Fruit fly (Drosophila melanogaster) whole organism, embryonic: ENCODE measurements around the gene Uggt.

Source experiments
- ATbp ChIP-seq: fragments of 200-800 bp; sonication (Bioruptor generic); optimal IDR thresholded peaks from 2 replicates; lab custom pipeline; 2017; ENCODE audit warnings: missing biosample characterization, mild to moderate bottlenecking, missing genetic modification characterization, missing genetic modification reagents
- Aef1 ChIP-seq: fragments of 200-800 bp; sonication (Bioruptor generic); IDR thresholded peaks from 3 replicates; pipeline ENCODE4 v1.3.6; 2022; ENCODE audit warnings: missing biosample characterization, missing genetic modification characterization
- CG10543 ChIP-seq: fragments of 200-800 bp; sonication (Bioruptor generic); optimal IDR thresholded peaks from 3 replicates; lab custom pipeline; 2017; ENCODE audit warnings: missing biosample characterization, mild to moderate bottlenecking, missing genetic modification characterization, moderate library complexity
- CG10959 ChIP-seq: fragments of 200-800 bp; sonication (Bioruptor generic); IDR thresholded peaks from 2 replicates; pipeline ENCODE4 v1.3.6; 2022; ENCODE audit warnings: missing biosample characterization, missing genetic modification characterization
- CG12155 ChIP-seq: fragments of 200-800 bp; sonication (Bioruptor generic); optimal IDR thresholded peaks from 3 replicates; lab custom pipeline; 2016; ENCODE audit warnings: missing biosample characterization, missing genetic modification characterization
- CG1233 ChIP-seq: fragments of 200-800 bp; sonication (Bioruptor generic); optimal IDR thresholded peaks from 4 replicates; lab custom pipeline; 2018; ENCODE audit warnings: missing biosample characterization, mild to moderate bottlenecking, missing genetic modification characterization
- CG14014 ChIP-seq: fragments of 200-800 bp; sonication (Bioruptor generic); IDR thresholded peaks from 2 replicates; pipeline ENCODE4 v1.3.6; 2022; ENCODE audit warnings: missing biosample characterization, missing genetic modification characterization
- CG1602 ChIP-seq: fragments of 200-800 bp; sonication (Bioruptor generic); optimal IDR thresholded peaks from 3 replicates; lab custom pipeline; 2016; ENCODE audit warnings: missing biosample characterization, missing genetic modification characterization
- CG17186 ChIP-seq: fragments of 200-800 bp; sonication (Bioruptor generic); optimal IDR thresholded peaks from 3 replicates; lab custom pipeline; 2017; ENCODE audit warnings: missing biosample characterization, missing genetic modification reagents, missing genetic modification characterization
- CG17359 ChIP-seq: fragments of 200-800 bp; sonication (Bioruptor generic); optimal IDR thresholded peaks from 3 replicates; lab custom pipeline; 2018; ENCODE audit warnings: missing biosample characterization, mild to moderate bottlenecking, missing genetic modification characterization, moderate library complexity
- CG18619 ChIP-seq: fragments of 200-800 bp; sonication (Bioruptor generic); optimal IDR thresholded peaks from 3 replicates; lab custom pipeline; 2017; ENCODE audit warnings: missing biosample characterization, mild to moderate bottlenecking, missing genetic modification characterization
- CG2202 ChIP-seq: fragments of 200-800 bp; sonication (Bioruptor generic); optimal IDR thresholded peaks from 2 replicates; lab custom pipeline; 2018; ENCODE audit warnings: missing biosample characterization, mild to moderate bottlenecking, missing genetic modification characterization
- CG2875 ChIP-seq: fragments of 200-800 bp; sonication (Bioruptor generic); optimal IDR thresholded peaks from 2 replicates; lab custom pipeline; 2017; ENCODE audit warnings: missing biosample characterization, mild to moderate bottlenecking, missing genetic modification characterization, missing genetic modification reagents
- CG30403 ChIP-seq: fragments of 200-800 bp; sonication (Bioruptor generic); optimal IDR thresholded peaks from 3 replicates; lab custom pipeline; 2016; ENCODE audit warnings: missing biosample characterization, missing genetic modification characterization
- CG34376 ChIP-seq: fragments of 200-800 bp; sonication (Bioruptor generic); optimal IDR thresholded peaks from 2 replicates; lab custom pipeline; 2018; ENCODE audit warnings: missing biosample characterization, mild to moderate bottlenecking, missing genetic modification characterization
- CG6175 ChIP-seq: fragments of 200-800 bp; sonication (Bioruptor generic); IDR thresholded peaks from 3 replicates; pipeline ENCODE4 v1.3.6; 2022; ENCODE audit warnings: missing biosample characterization, missing genetic modification characterization
- CG7372 ChIP-seq: fragments of 200-800 bp; sonication (Bioruptor generic); IDR thresholded peaks from 2 replicates; pipeline ENCODE4 v1.3.6; 2022; ENCODE audit warnings: missing biosample characterization, missing genetic modification characterization
- CG9437 ChIP-seq: fragments of 200-800 bp; sonication (Bioruptor generic); optimal IDR thresholded peaks from 2 replicates; lab custom pipeline; 2018; ENCODE audit warnings: missing biosample characterization, mild to moderate bottlenecking, missing genetic modification characterization
- D19A ChIP-seq: fragments of 200-800 bp; optimal IDR thresholded peaks from 3 replicates; lab custom pipeline; 2019; ENCODE audit warnings: missing biosample characterization, mild to moderate bottlenecking, missing genetic modification characterization, moderate library complexity
- Dbx ChIP-seq: fragments of 200-800 bp; sonication (Bioruptor generic); IDR thresholded peaks from 3 replicates; pipeline ENCODE4 v1.3.6; 2022; ENCODE audit warnings: missing biosample characterization, missing genetic modification characterization
- ERR ChIP-seq: fragments of 200-800 bp; sonication (Bioruptor generic); optimal IDR thresholded peaks from 2 replicates; lab custom pipeline; 2016; ENCODE audit warnings: missing biosample characterization, missing genetic modification characterization
- Elba2 ChIP-seq: fragments of 200-800 bp; sonication (Bioruptor generic); optimal IDR thresholded peaks from 3 replicates; lab custom pipeline; 2016; ENCODE audit warnings: missing biosample characterization, missing genetic modification characterization
- Fer1 ChIP-seq: fragments of 200-800 bp; sonication (Bioruptor generic); optimal IDR thresholded peaks from 2 replicates; lab custom pipeline; 2017; ENCODE audit warnings: missing biosample characterization, mild to moderate bottlenecking, missing genetic modification characterization
- Hmr ChIP-seq: fragments of 200-800 bp; sonication (Bioruptor generic); optimal IDR thresholded peaks from 3 replicates; lab custom pipeline; 2017; ENCODE audit warnings: mild to moderate bottlenecking, missing biosample characterization, missing genetic modification reagents, missing genetic modification characterization
- Mrtf ChIP-seq: fragments of 200-800 bp; sonication (Bioruptor generic); IDR thresholded peaks from 3 replicates; pipeline ENCODE4 v1.3.6; 2022; ENCODE audit warnings: missing biosample characterization, missing genetic modification characterization
- NK7.1 ChIP-seq: fragments of 200-800 bp; sonication (Bioruptor generic); optimal IDR thresholded peaks from 3 replicates; lab custom pipeline; 2016; ENCODE audit warnings: missing biosample characterization, missing genetic modification characterization
- Nf-YC ChIP-seq: fragments of 200-800 bp; optimal IDR thresholded peaks from 3 replicates; lab custom pipeline; 2019; ENCODE audit warnings: missing biosample characterization, mild to moderate bottlenecking, missing genetic modification characterization, moderate library complexity
- Opbp ChIP-seq: fragments of 200-800 bp; sonication (Bioruptor generic); IDR thresholded peaks from 3 replicates; pipeline ENCODE4 v1.3.6; 2022; ENCODE audit warnings: missing biosample characterization, missing genetic modification characterization; ENCODE audit not compliant: partially characterized antibody
- Poxn ChIP-seq: fragments of 200-800 bp; sonication (Bioruptor generic); IDR thresholded peaks from 2 replicates; pipeline ENCODE4 v1.3.6; 2022; ENCODE audit warnings: missing biosample characterization, missing genetic modification characterization
- Rfx ChIP-seq: fragments of 200-800 bp; sonication (Bioruptor generic); IDR thresholded peaks from 2 replicates; pipeline ENCODE4 v1.3.6; 2022; ENCODE audit warnings: missing biosample characterization, missing genetic modification characterization
- Scr ChIP-seq: fragments of 200-800 bp; sonication (Bioruptor generic); IDR thresholded peaks from 2 replicates; pipeline ENCODE4 v1.3.6; 2022; ENCODE audit warnings: missing biosample characterization, missing genetic modification characterization; ENCODE audit not compliant: partially characterized antibody
- Sry-β ChIP-seq: fragments of 200-800 bp; sonication (Bioruptor generic); optimal IDR thresholded peaks from 2 replicates; lab custom pipeline; 2018; ENCODE audit warnings: missing biosample characterization, mild to moderate bottlenecking, missing genetic modification characterization, moderate library complexity
- Vsx1 ChIP-seq: fragments of 200-800 bp; sonication (Bioruptor generic); optimal IDR thresholded peaks from 2 replicates; lab custom pipeline; 2017; ENCODE audit warnings: missing biosample characterization, mild to moderate bottlenecking, missing genetic modification characterization, missing genetic modification reagents
- ab ChIP-seq: fragments of 200-800 bp; sonication (Bioruptor generic); optimal IDR thresholded peaks from 2 replicates; lab custom pipeline; 2016; ENCODE audit warnings: missing biosample characterization, missing genetic modification characterization
- btn ChIP-seq: fragments of 200-800 bp; sonication (Bioruptor generic); optimal IDR thresholded peaks from 2 replicates; lab custom pipeline; 2016; ENCODE audit warnings: missing biosample characterization, missing genetic modification characterization
- crc ChIP-seq: fragments of 200-800 bp; sonication (Bioruptor generic); optimal IDR thresholded peaks from 2 replicates; lab custom pipeline; 2016; ENCODE audit warnings: missing biosample characterization, missing genetic modification characterization
- ems ChIP-seq: fragments of 200-800 bp; sonication (Bioruptor generic); optimal IDR thresholded peaks from 3 replicates; lab custom pipeline; 2016; ENCODE audit warnings: missing biosample characterization, missing genetic modification characterization
- esg ChIP-seq: fragments of 200-800 bp; sonication (Bioruptor generic); conservative IDR thresholded peaks from 2 replicates; pipeline ENCODE4 v1.3.6; 2022; ENCODE audit warnings: missing biosample characterization, missing genetic modification characterization
- ftz-f1 ChIP-seq: fragments of 200-800 bp; sonication (Bioruptor generic); optimal IDR thresholded peaks from 2 replicates; lab custom pipeline; 2016; ENCODE audit warnings: missing biosample characterization, missing genetic modification characterization
- gem ChIP-seq: fragments of 200-800 bp; sonication (Bioruptor generic); optimal IDR thresholded peaks from 2 replicates; lab custom pipeline; 2019; ENCODE audit warnings: missing biosample characterization, mild to moderate bottlenecking, missing genetic modification characterization, moderate library complexity
- gro ChIP-seq: fragments of 200-800 bp; sonication (Bioruptor generic); optimal IDR thresholded peaks from 2 replicates; lab custom pipeline; 2016; ENCODE audit warnings: missing biosample characterization, missing genetic modification characterization
- hb ChIP-seq: fragments of 200-800 bp; sonication (Bioruptor generic); IDR thresholded peaks from 3 replicates; pipeline ENCODE4 v1.3.6; 2022; ENCODE audit warnings: missing biosample characterization, missing genetic modification characterization; ENCODE audit not compliant: partially characterized antibody
- insv ChIP-seq, 2 experiments: fragments of 200-800 bp; sonication (Bioruptor generic); optimal IDR thresholded peaks; 3 replicates each; lab custom pipeline; 2016 to 2018; ENCODE audit warnings: missing biosample characterization in 2 of 2, missing genetic modification characterization in 2 of 2
- lilli ChIP-seq: fragments of 200-800 bp; sonication (Bioruptor generic); optimal IDR thresholded peaks from 3 replicates; lab custom pipeline; 2016; ENCODE audit warnings: missing biosample characterization, missing genetic modification characterization
- odd ChIP-seq: fragments of 200-800 bp; sonication (Bioruptor generic); optimal IDR thresholded peaks from 2 replicates; lab custom pipeline; 2017; ENCODE audit warnings: missing biosample characterization, mild to moderate bottlenecking, missing genetic modification characterization
- sr ChIP-seq: fragments of 200-800 bp; sonication (Bioruptor generic); IDR thresholded peaks from 3 replicates; pipeline ENCODE4 v1.3.6; 2022; ENCODE audit warnings: missing biosample characterization, missing genetic modification characterization
- ssp ChIP-seq: fragments of 200-800 bp; sonication (Bioruptor generic); IDR thresholded peaks from 2 replicates; pipeline ENCODE4 v1.3.6; 2022; ENCODE audit warnings: missing biosample characterization, missing genetic modification characterization
- tgo ChIP-seq: fragments of 200-800 bp; sonication (Bioruptor generic); IDR thresholded peaks from 3 replicates; pipeline ENCODE4 v1.3.6; 2022; ENCODE audit warnings: missing biosample characterization, missing genetic modification characterization
- tio ChIP-seq: fragments of 200-800 bp; sonication (Bioruptor generic); optimal IDR thresholded peaks from 2 replicates; lab custom pipeline; 2017; ENCODE audit warnings: missing biosample characterization, missing genetic modification characterization, inconsistent platforms
- twi ChIP-seq: fragments of 200-800 bp; optimal IDR thresholded peaks from 2 replicates; lab custom pipeline; 2019; ENCODE audit warnings: missing biosample characterization, mild to moderate bottlenecking, missing genetic modification characterization, moderate library complexity
- vfl ChIP-seq: fragments of 200-800 bp; sonication (Bioruptor generic); optimal IDR thresholded peaks from 2 replicates; lab custom pipeline; 2016; ENCODE audit warnings: missing biosample characterization, missing genetic modification characterization
- vvl ChIP-seq: fragments of 200-800 bp; sonication (Bioruptor generic); IDR thresholded peaks from 2 replicates; pipeline ENCODE4 v1.3.6; 2022; ENCODE audit warnings: missing biosample characterization, missing genetic modification characterization

Gene Uggt

DNA sequence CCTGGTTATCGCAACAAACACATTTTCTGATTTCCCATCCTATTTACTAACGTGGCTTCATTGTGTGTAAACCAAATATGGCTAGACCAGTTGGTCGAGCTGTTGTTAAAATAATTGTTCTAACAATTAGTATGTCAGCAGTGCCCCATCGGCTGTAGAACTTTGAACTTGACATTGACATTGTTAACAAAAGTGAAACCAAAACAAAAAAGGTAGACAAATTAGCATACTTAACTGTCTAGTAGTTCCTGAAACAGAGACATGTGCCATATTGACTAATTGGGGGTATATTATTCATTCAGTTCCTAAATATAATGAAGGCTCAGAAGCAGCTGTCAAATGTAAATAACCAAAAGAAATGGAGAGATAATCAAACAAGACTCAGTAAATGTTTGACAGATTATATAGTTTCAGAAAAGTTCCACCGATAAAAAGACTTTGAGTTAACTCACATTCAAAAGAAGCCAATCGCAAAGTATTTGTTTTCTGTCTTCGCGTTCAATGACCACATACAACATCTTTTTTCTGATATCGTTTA is 34.8 kb upstream of the Uggt start (continued):
- TF ChIP-seq Opbp (GFP tag; lab: Robert Waterston, UW) (no peak), CG14014 (no peak), Nf-YC (tag; lab: Kevin White, UChicago) (no peak), sr (GFP tag; lab: Robert Waterston, UW) (no peak), gro (no peak), CG17186 (GFP tag; lab: Kevin White, UChicago) (no peak), Poxn (GFP tag; lab: Robert Waterston, UW) (no peak), ems (GFP tag; lab: Kevin White, UChicago) (no peak), D19A (tag; lab: Kevin White, UChicago) (no peak), CG1602 (GFP tag; lab: Kevin White, UChicago) (no peak), gem (peak; percentile 32), lilli (GFP tag; lab: Kevin White, UChicago) (no peak), Vsx1 (GFP tag; lab: Kevin White, UChicago) (peak; percentile 46), CG1233 (peak; percentile 58), vvl (GFP tag; lab: Robert Waterston, UW) (no peak), tio (no peak), insv (GFP tag; optimal IDR thresholded peaks at IDR 0.05; lab: Kevin White, UChicago) (no peak), crc (GFP tag; lab: Kevin White, UChicago) (peak; percentile 26), ssp (GFP tag; lab: Robert Waterston, UW) (no peak), CG9437 (no peak), Aef1 (GFP tag; lab: Robert Waterston, UW) (no peak), btn (GFP tag; lab: Kevin White, UChicago) (no peak), odd (GFP tag; lab: Kevin White, UChicago) (no peak), Hmr (GFP tag; lab: Kevin White, UChicago) (peak; percentile 71), CG6175 (GFP tag; lab: Robert Waterston, UW) (no peak), ERR (GFP tag; lab: Kevin White, UChicago) (peak; percentile 42), NK7.1 (GFP tag; lab: Kevin White, UChicago) (peak; percentile 43), esg (GFP tag; lab: Robert Waterston, UW) (no peak), ab (no peak), ftz-f1 (no peak), tgo (GFP tag; lab: Robert Waterston, UW) (no peak), twi (tag; lab: Kevin White, UChicago) (no peak), CG34376 (GFP tag; lab: Kevin White, UChicago) (peak; percentile 8), CG7372 (GFP tag; lab: Robert Waterston, UW) (no peak), ATbp (GFP tag; lab: Kevin White, UChicago) (peak; percentile 73), Fer1 (GFP tag; lab: Kevin White, UChicago) (no peak), Scr (GFP tag; lab: Robert Waterston, UW) (no peak), vfl (no peak), CG18619 (GFP tag; lab: Kevin White, UChicago) (no peak), Sry-β (no peak), Elba2 (GFP tag; lab: Kevin White, UChicago) (no peak), CG10959 (GFP tag; lab: Robert Waterston, UW) (no peak), Rfx (GFP tag; lab: Robert Waterston, UW) (no peak), Mrtf (GFP tag; lab: Robert Waterston, UW) (no peak), Dbx (no peak), CG12155 (no peak), CG10543 (no peak), CG2875 (GFP tag; lab: Kevin White, UChicago) (peak; percentile 20), hb (no peak), CG17359 (tag; lab: Kevin White, UChicago) (peak; percentile 35), CG30403 (GFP tag; lab: Kevin White, UChicago) (no peak), CG2202 (tag; lab: Kevin White, UChicago) (no peak)
